Worm (Caenorhabditis elegans) whole organism, L4 larva: ENCODE results near the gene C06H5.12.

Source experiments
- F10B5.3 ChIP-seq: sonication (generic microtip); optimal IDR thresholded peaks from 2 replicates; lab custom pipeline; 2016; ENCODE audit warnings: mild to moderate bottlenecking, missing genetic modification characterization, missing compliant biosample characterization
- Y75B8A.6 ChIP-seq: fragments of 200-800 bp; sonication (Bioruptor generic); IDR thresholded peaks from 2 replicates; pipeline ENCODE4 v1.3.6; 2022; ENCODE audit warnings: missing genetic modification reagents, missing genetic modification characterization, missing compliant biosample characterization
- ama-1 ChIP-seq: fragments of 150-350 bp; optimal IDR thresholded peaks from 2 replicates; lab custom pipeline; 2014; ENCODE audit warnings: inconsistent platforms, mixed read lengths
- attf-4 ChIP-seq: sonication (generic microtip); optimal IDR thresholded peaks from 3 replicates; lab custom pipeline; 2017; ENCODE audit warnings: missing biosample characterization, missing genetic modification characterization
- ceh-62 ChIP-seq: sonication (generic microtip); optimal IDR thresholded peaks from 2 replicates; lab custom pipeline; 2017; ENCODE audit warnings: missing biosample characterization, missing genetic modification characterization
- jun-1 ChIP-seq: fragments of 150-350 bp; optimal IDR thresholded peaks from 2 replicates; lab custom pipeline; 2014; ENCODE audit warnings: missing biosample characterization, missing genetic modification reagents, missing genetic modification characterization
- lin-39 ChIP-seq: fragments of 150-350 bp; optimal IDR thresholded peaks from 2 replicates; lab custom pipeline; 2014; ENCODE audit warnings: missing biosample characterization, missing genetic modification reagents, missing genetic modification characterization
- lir-3 ChIP-seq: sonication (generic microtip); optimal IDR thresholded peaks from 2 replicates; lab custom pipeline; 2016; ENCODE audit warnings: mild to moderate bottlenecking, missing genetic modification characterization, missing compliant biosample characterization
- nhr-77 ChIP-seq: fragments of 150-350 bp; optimal IDR thresholded peaks from 2 replicates; lab custom pipeline; 2014; ENCODE audit warnings: missing biosample characterization, missing genetic modification characterization
- pqm-1 ChIP-seq: sonication (generic microtip); optimal IDR thresholded peaks from 2 replicates; lab custom pipeline; 2017; ENCODE audit warnings: missing biosample characterization, missing genetic modification characterization
- unc-39 ChIP-seq: sonication (generic microtip); optimal IDR thresholded peaks from 2 replicates; lab custom pipeline; 2017; ENCODE audit warnings: missing biosample characterization, missing genetic modification characterization
- unc-62 ChIP-seq, 3 experiments: fragments of 150-350 bp in 1 of 3; sonication (generic microtip); optimal IDR thresholded peaks in 2 of 3; peaks in 1 of 3; 1 replicate in 1 of 3; 2 replicates in 2 of 3; lab custom pipeline; 2014 to 2017; ENCODE audit warnings: missing biosample characterization in 3 of 3, missing genetic modification characterization in 3 of 3, missing genetic modification reagents in 3 of 3, missing genotype in 1 of 3

DNA sequence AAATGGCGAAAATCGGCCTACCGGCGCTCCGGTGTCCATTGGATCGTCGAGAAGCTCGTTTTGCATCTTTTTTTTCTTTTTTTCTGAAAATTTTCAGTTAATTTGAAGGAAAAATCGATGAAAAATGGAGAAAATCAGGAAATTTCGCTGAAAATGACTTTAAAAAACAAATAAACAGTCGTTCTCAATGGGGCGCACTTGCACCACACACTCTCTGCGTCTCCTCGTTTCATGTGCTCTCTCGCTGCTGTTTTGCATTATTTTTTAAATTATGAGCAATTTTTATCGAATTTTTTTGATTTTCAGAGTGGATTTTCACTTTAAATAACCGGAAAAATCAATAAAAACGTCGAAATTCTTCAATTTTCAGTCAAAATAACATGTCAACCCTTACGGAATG is 24.0 kb upstream of the C06H5.12 start, which contains the start of gene csn-1:
- no peak for TF ChIP-seq F10B5.3 (tag; lab: Kevin White, UChicago)
- TF ChIP-seq pqm-1 (tag; lab: Kevin White, UChicago) = no peak
- no peak for TF ChIP-seq ceh-62 (tag; lab: Kevin White, UChicago)
- TF ChIP-seq nhr-77 (tag; lab: Kevin White, UChicago) = no peak
- no peak for TF ChIP-seq Y75B8A.6 (GFP tag; lab: Robert Waterston, UW)
- no peak for TF ChIP-seq lir-3
- no peak for TF ChIP-seq lin-39 (tag; lab: Kevin White, UChicago)
- no peak for TF ChIP-seq unc-39 (tag; lab: Kevin White, UChicago)
- no peak for TF ChIP-seq attf-4
- TF ChIP-seq jun-1 (tag; lab: Kevin White, UChicago) = no peak
- no peak for TF ChIP-seq ama-1 (lab: Kevin White, UChicago)
- no peak for TF ChIP-seq unc-62 (GFP tag; optimal IDR thresholded peaks at IDR 0.05 in 1 of 2; lab: Kevin White, UChicago)
- no peak for TF ChIP-seq unc-62 (tag; optimal IDR thresholded peaks at IDR 0.05; lab: Kevin White, UChicago)
